Fruit fly (Drosophila melanogaster): ENCODE data around the gene mtsh.

The mtsh gene

DNA sequence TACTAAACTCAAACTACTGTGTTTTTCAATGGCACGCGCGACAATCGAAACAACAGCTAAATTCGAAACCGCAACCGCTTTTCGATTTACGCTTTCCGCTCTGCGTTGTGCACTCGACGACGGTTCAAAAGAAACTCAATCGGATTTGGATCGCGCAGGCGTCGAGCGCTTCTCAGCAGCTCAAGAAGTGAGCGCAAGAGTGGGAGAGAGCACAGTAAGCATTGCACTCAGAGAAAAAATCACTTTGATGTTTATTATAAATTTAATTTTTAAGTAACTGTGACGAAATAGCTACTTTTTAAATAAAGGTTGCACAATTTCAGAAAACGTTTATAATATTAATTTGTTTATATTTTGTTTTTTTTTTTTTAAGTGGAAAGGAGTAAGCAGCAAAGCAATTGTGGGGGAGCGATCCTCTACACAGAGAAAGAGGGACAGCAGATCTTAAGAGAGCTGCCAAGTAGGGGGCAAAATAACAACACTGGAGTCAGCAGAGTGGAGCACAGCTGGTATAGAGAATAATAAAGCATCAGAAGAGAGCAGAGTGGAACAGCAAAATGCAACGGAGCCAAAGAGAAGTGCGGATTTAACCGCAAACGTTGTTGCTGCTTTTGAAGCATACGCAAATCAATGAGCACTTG is 42.0 kb downstream of the mtsh start (continued):
- peak; percentile 97 for TF ChIP-seq CG10669 (GFP tag; optimal IDR thresholded peaks at IDR 0.05)
- TF ChIP-seq eg (GFP tag; IDR thresholded peaks at IDR 0.05), result peak; percentile 100
- peak; percentile 99 for TF ChIP-seq acj6 (GFP tag; optimal IDR thresholded peaks at IDR 0.05)
- TF ChIP-seq esn (GFP tag; optimal IDR thresholded peaks at IDR 0.05), result peak; percentile 99
- peak; percentile 96 for TF ChIP-seq CG31627 (GFP tag; optimal IDR thresholded peaks at IDR 0.05)
- peak; percentile 99 for TF ChIP-seq CG34406 (GFP tag; optimal IDR thresholded peaks at IDR 0.05)
- TF ChIP-seq Gug (GFP tag; IDR thresholded peaks at IDR 0.05), result peak; percentile 99
- TF ChIP-seq CG3032 (tag; optimal IDR thresholded peaks at IDR 0.05), result peak; percentile 95
- TF ChIP-seq Met (GFP tag; optimal IDR thresholded peaks at IDR 0.05), result peak; percentile 99
- peak; percentile 88 to 98 for TF ChIP-seq salr (GFP tag; optimal IDR thresholded peaks at IDR 0.05)
- TF ChIP-seq CG16779 (tag; optimal IDR thresholded peaks at IDR 0.05), result peak; percentile 96
- TF ChIP-seq ss (GFP tag; optimal IDR thresholded peaks at IDR 0.05), result peak; percentile 97 to 98
- peak; percentile 93 for TF ChIP-seq dac (GFP tag; optimal IDR thresholded peaks at IDR 0.05)
- peak; percentile 99 for TF ChIP-seq CG6163 (GFP tag; IDR thresholded peaks at IDR 0.05)
- TF ChIP-seq CG9139 (GFP tag; optimal IDR thresholded peaks at IDR 0.05), result peak; percentile 98
- TF ChIP-seq CG8632 (GFP tag; optimal IDR thresholded peaks at IDR 0.05), result peak; percentile 99
- peak; percentile 98 for TF ChIP-seq vri (GFP tag; optimal IDR thresholded peaks at IDR 0.05)
- TF ChIP-seq Sox15 (GFP tag; optimal IDR thresholded peaks at IDR 0.05), result peak; percentile 95
- peak; percentile 100 for TF ChIP-seq svp (GFP tag)
- TF ChIP-seq CG6276 (GFP tag; optimal IDR thresholded peaks at IDR 0.05), result peak; percentile 98
- TF ChIP-seq Hr39 (GFP tag; optimal IDR thresholded peaks at IDR 0.05), result peak; percentile 93
- peak; percentile 99 for TF ChIP-seq CG10631 (GFP tag; optimal IDR thresholded peaks at IDR 0.05)

- TF ChIP-seq CG3032 (tag; optimal IDR thresholded peaks at IDR 0.05) (no peak), CG6163 (GFP tag; IDR thresholded peaks at IDR 0.05) (no peak), svp (GFP tag) (no peak), ss (GFP tag; optimal IDR thresholded peaks at IDR 0.05) (no peak), cyc (GFP tag; optimal IDR thresholded peaks at IDR 0.05) (no peak), CG10669 (GFP tag; optimal IDR thresholded peaks at IDR 0.05) (no peak), Blimp-1 (GFP tag; optimal IDR thresholded peaks at IDR 0.05) (no peak), CG6854 (GFP tag; optimal IDR thresholded peaks at IDR 0.05) (no peak), CG6792 (GFP tag; optimal IDR thresholded peaks at IDR 0.05) (no peak), esn (GFP tag; optimal IDR thresholded peaks at IDR 0.05) (no peak), Sox15 (GFP tag; optimal IDR thresholded peaks at IDR 0.05) (no peak), CG31627 (GFP tag; optimal IDR thresholded peaks at IDR 0.05) (no peak), CG11762 (GFP tag; optimal IDR thresholded peaks at IDR 0.05; ENCODE audit: insufficient read depth) (no peak)
Observed at dm6 chr2L:8276880-8277279, 42.8 kb downstream of the mtsh start.

DNA sequence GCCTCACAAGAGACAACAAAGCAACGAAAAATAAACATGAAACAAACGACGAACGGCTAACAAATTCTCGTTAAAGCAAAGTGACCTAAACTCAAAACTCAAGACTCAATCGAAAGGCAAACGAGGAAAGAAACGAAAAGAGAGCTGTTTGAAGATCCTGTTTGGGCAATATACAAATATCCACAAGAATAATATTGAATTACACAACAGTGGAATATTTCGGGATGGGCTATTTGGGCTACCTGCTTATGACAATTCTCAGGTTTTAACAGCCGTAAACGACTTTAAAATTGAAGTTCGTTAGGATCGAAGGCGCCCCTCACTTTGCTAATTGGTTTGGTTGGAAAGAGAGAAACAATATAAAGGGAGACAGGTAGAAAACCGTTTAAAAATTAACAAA is 43.4 kb downstream of the mtsh start:
- peak; percentile 82 for TF ChIP-seq fkh (GFP tag; optimal IDR thresholded peaks at IDR 0.05)
- TF ChIP-seq CG3919 (GFP tag; optimal IDR thresholded peaks at IDR 0.05), result no peak
- no peak for TF ChIP-seq Ets21C (GFP tag; optimal IDR thresholded peaks at IDR 0.05)

- TF ChIP-seq Lpt (GFP tag; optimal IDR thresholded peaks at IDR 0.05) (peak; percentile 58), salr (GFP tag; optimal IDR thresholded peaks at IDR 0.05) (peak; percentile 10 to 64), Hr39 (GFP tag; optimal IDR thresholded peaks at IDR 0.05) (peak; percentile 55), Hr38 (GFP tag; optimal IDR thresholded peaks at IDR 0.05) (no peak), Ets96B (tag; optimal IDR thresholded peaks at IDR 0.05) (peak; percentile 79), CG8319 (GFP tag; optimal IDR thresholded peaks at IDR 0.05) (peak; percentile 6), CG8119 (GFP tag; IDR thresholded peaks at IDR 0.05) (peak; percentile 87), CG16779 (tag; optimal IDR thresholded peaks at IDR 0.05) (peak; percentile 41), CG11762 (GFP tag; optimal IDR thresholded peaks at IDR 0.05; ENCODE audit: insufficient read depth) (peak; percentile 50), CG15336 (GFP tag; IDR thresholded peaks at IDR 0.05) (peak; percentile 91), net (GFP tag; optimal IDR thresholded peaks at IDR 0.05) (peak; percentile 53), spab (GFP tag; optimal IDR thresholded peaks at IDR 0.05) (peak; percentile 53), Gug (GFP tag; IDR thresholded peaks at IDR 0.05) (peak; percentile 52), achi (GFP tag; optimal IDR thresholded peaks at IDR 0.05) (peak; percentile 76), CG4318 (GFP tag; optimal IDR thresholded peaks at IDR 0.05) (peak; percentile 60), Smox (GFP tag; optimal IDR thresholded peaks at IDR 0.05) (peak; percentile 63), CG10631 (GFP tag; optimal IDR thresholded peaks at IDR 0.05) (peak; percentile 63), CG11902 (GFP tag; optimal IDR thresholded peaks at IDR 0.05) (no peak), topi (GFP tag; optimal IDR thresholded peaks at IDR 0.05) (peak; percentile 31), CG11294 (GFP tag; IDR thresholded peaks at IDR 0.05) (0 out of 2 replicates have a peak, but pooled peaks have one; percentile 34), vri (GFP tag; optimal IDR thresholded peaks at IDR 0.05) (peak; percentile 13), CG8632 (GFP tag; optimal IDR thresholded peaks at IDR 0.05) (peak; percentile 60)
Observed at dm6 chr2L:8274958-8275584, 44.6 kb downstream of the mtsh start.
